Fruit fly (Drosophila melanogaster) whole organism, embryonic: ENCODE measurements around the gene CG14655.

Experiments used
- Awh ChIP-seq: fragments of 200-800 bp; sonication (Bioruptor generic); IDR thresholded peaks from 2 replicates; pipeline ENCODE4, ENCODE4 v1.3.6; 2022; ENCODE audit warnings: missing biosample characterization, missing genetic modification characterization
- HHEX ChIP-seq: fragments of 200-800 bp; sonication (Bioruptor generic); optimal IDR thresholded peaks from 3 replicates; lab custom pipeline; 2017; ENCODE audit warnings: missing biosample characterization, mild to moderate bottlenecking, missing genetic modification characterization, missing genetic modification reagents
- Hr51 ChIP-seq, 2 experiments: fragments of 200-800 bp; sonication (Bioruptor generic); optimal IDR thresholded peaks; 2 replicates in 1 of 2; 3 replicates in 1 of 2; lab custom pipeline; 2016 to 2018; ENCODE audit warnings: missing biosample characterization in 2 of 2, missing genetic modification characterization in 2 of 2, mild to moderate bottlenecking in 1 of 2, moderate library complexity in 1 of 2
- NK7.1 ChIP-seq: fragments of 200-800 bp; sonication (Bioruptor generic); optimal IDR thresholded peaks from 3 replicates; lab custom pipeline; 2016; ENCODE audit warnings: missing biosample characterization, missing genetic modification characterization
- Sox100B ChIP-seq: fragments of 200-800 bp; sonication (Bioruptor generic); optimal IDR thresholded peaks from 3 replicates; lab custom pipeline; 2018; ENCODE audit warnings: missing biosample characterization, mild to moderate bottlenecking, missing genetic modification characterization
- bcd ChIP-seq: fragments of 200-800 bp; sonication (Bioruptor generic); optimal IDR thresholded peaks from 2 replicates; lab custom pipeline; 2017; ENCODE audit warnings: missing biosample characterization, mild to moderate bottlenecking, missing genetic modification characterization
- chm ChIP-seq: fragments of 200-800 bp; sonication (Bioruptor generic); IDR thresholded peaks from 2 replicates; pipeline ENCODE4 v1.3.6; 2022; ENCODE audit warnings: missing biosample characterization, missing genetic modification characterization
- jigr1 ChIP-seq: fragments of 200-800 bp; sonication (Bioruptor generic); IDR thresholded peaks from 3 replicates; pipeline ENCODE4 v1.3.6; 2022; ENCODE audit warnings: missing biosample characterization, missing genetic modification characterization
- peb ChIP-seq: fragments of 200-800 bp; sonication (Bioruptor generic); IDR thresholded peaks from 2 replicates; pipeline ENCODE4 v1.3.6; 2022; ENCODE audit warnings: missing biosample characterization, missing genetic modification characterization

dm6 chr3R:4773097-4773496, 7.0 kb downstream of the CG14655 start, which contains the start of gene CG44098:
- TF ChIP-seq chm (GFP tag; lab: Robert Waterston, UW) (no peak), Awh (GFP tag; lab: Robert Waterston, UW) (no peak), peb (GFP tag; lab: Robert Waterston, UW) (no peak), Hr51 (GFP tag; optimal IDR thresholded peaks at IDR 0.05; lab: Kevin White, UChicago) (no peak), Sox100B (no peak), HHEX (no peak), jigr1 (GFP tag; lab: Robert Waterston, UW) (no peak), bcd (no peak), NK7.1 (GFP tag; lab: Kevin White, UChicago) (no peak)
